Worm (Caenorhabditis elegans) whole organism, L4/young adult: ENCODE results near the gene C56G2.22.

Source experiments
- W03F9.2 ChIP-seq: fragments of 150-350 bp; optimal IDR thresholded peaks from 2 replicates; lab custom pipeline; 2014; ENCODE audit warnings: missing biosample characterization, missing genetic modification characterization
- dao-5 ChIP-seq: sonication (generic microtip); optimal IDR thresholded peaks from 2 replicates; lab custom pipeline; 2016; ENCODE audit warnings: missing genotype, missing genetic modification characterization, moderate library complexity, missing compliant biosample characterization
- him-1 ChIP-seq: sonication (generic microtip); optimal IDR thresholded peaks from 2 replicates; lab custom pipeline; 2016; ENCODE audit warnings: missing genotype, missing genetic modification reagents, missing genetic modification characterization, missing compliant biosample characterization

Gene C56G2.22

DNA sequence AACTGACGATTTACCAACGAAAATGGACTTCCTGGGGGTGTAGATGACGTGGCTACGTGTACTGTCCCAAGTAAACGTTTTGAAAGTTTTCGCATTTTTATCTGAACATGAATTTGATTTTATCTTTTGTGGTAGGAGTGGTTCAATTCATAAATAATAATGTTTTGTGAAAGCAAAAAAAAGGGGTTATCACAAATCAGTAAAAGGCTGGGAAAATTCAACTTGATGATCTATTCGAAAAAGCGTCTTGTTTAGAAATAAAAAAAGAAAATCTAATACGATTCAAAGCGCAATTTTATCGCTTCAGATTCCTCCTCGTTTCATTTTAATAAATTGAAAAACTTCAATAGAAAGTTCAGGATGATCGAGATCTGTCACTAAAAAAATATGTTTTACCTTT is 22.1 kb upstream of the C56G2.22 start, which contains the start of gene C56G2.5:
Gene C56G2.5, minus strand, starts transcription at position 101 of the 400 bp plus-strand sequence.
- TF ChIP-seq dao-5 (tag; lab: Kevin White, UChicago) (no peak), him-1 (tag; lab: Kevin White, UChicago) (no peak), W03F9.2 (tag; lab: Kevin White, UChicago) (no peak)

DNA sequence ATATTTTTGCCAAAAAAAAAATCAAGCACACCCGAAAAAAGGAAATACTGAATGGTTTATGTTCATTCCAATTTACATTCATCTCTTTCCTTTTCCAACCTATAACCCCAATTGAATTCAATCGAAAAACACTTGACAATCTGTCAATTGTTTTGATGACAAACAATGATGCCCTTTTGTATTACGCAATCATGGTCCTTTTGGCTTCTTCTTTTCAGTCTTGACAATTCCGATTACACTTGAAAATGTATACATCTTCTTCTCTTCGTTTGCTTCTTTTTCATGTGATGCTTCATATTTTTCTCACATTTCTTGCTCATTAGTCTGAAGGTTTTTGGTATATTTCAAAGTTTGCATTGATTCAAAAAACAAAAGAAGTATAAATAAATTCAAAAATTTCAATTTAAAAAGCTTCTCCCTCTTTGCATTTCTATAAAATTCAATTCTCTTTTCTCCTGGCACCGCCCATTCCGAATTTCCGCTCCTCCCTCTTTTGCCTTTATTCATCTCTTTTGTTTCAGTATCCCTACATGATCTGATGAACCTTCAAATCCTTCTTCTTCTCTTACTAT is 15.0 kb upstream of the C56G2.22 start, which contains the start of gene C56G2.4:
Gene C56G2.4, plus strand, starts transcription at position 522 of the 572 bp plus-strand sequence.
- TF ChIP-seq dao-5 (tag; lab: Kevin White, UChicago): no peak
- no peak for TF ChIP-seq him-1 (tag; lab: Kevin White, UChicago)
- no peak for TF ChIP-seq W03F9.2 (tag; lab: Kevin White, UChicago)

DNA sequence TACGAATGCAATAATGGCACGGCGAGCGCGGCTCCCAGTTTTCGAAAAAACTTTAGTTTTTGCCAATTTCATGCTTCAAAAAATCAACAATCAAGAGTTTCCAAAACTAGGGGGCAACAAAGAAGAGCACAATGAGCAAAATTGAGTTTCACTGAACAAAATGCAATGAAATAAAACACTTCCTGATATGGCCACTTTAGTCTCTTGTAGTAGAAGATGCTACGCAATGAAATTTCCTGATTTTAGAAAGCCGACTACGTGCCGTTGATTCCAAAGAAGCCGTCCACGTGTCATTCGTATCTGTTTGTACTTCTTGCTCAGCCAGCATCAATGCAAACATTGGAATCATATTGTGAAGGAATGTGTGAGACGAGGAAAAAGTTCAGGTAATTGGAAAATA is 11.9 kb upstream of the C56G2.22 start:
- TF ChIP-seq him-1 (tag; lab: Kevin White, UChicago) (no peak), dao-5 (tag; lab: Kevin White, UChicago) (no peak), W03F9.2 (tag; lab: Kevin White, UChicago) (no peak)

DNA sequence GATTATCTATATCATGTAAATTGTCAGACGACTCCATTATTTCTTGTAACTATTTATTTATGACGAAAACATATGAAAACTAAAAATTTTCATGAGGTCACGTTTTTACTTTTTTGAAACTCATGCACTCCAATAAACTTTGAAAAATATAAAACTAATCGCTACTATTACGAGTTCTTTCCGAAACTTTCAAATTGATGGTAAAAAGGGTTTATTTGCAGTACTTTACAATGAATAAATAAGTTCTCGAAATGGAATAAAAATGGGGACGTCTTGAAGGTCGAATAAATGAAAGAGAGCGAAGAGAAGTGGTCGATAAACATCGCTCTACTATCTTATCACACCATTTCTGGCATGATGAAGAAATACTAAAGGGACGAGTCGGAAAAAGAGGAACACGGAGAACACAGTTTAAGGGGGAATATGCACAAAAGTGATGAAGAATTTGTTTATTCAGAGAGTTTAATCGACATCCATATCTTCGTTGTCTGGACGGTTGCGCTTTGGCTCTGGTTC is 6.3 kb upstream of the C56G2.22 start, which contains the start of gene let-767:
Gene let-767, minus strand, starts transcription at position 51 of the 516 bp plus-strand sequence.
- TF ChIP-seq dao-5 (tag; lab: Kevin White, UChicago): no peak
- TF ChIP-seq him-1 (tag; lab: Kevin White, UChicago): no peak
- no peak for TF ChIP-seq W03F9.2 (tag; lab: Kevin White, UChicago)

DNA sequence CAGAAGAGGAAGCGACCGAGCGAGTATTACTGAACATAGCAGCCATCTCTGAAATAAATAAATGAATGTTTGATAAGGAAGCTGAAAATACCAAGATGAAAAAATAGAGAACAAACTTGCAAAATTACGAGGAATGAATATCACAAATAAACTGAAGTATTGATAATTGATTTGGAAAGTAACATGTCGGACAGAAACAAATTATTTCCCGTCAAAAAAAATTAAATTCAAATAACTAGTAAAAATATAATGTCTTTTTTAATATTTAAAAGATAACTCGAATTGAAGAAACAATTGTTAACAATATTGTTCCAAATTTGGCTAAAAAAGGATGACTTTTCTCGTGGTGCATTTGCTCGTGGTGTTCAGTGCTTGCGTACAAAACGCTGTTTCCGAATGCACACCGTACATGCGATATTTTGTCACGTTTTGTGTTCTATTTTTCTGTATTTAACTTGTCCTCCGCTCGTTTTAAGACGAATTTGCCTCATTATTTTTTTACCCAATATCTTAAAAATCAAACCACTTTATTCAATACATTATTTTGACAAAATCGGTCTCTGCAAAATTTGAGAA is 4.3 kb upstream of the C56G2.22 start, which contains the start of gene rpn-13:
Gene rpn-13, minus strand, starts transcription at position 51 of the 576 bp plus-strand sequence.
- TF ChIP-seq dao-5 (tag; lab: Kevin White, UChicago): no peak
- peak; percentile 1 for TF ChIP-seq W03F9.2 (tag; lab: Kevin White, UChicago)
- peak; percentile 29 for TF ChIP-seq him-1 (tag; lab: Kevin White, UChicago)

DNA sequence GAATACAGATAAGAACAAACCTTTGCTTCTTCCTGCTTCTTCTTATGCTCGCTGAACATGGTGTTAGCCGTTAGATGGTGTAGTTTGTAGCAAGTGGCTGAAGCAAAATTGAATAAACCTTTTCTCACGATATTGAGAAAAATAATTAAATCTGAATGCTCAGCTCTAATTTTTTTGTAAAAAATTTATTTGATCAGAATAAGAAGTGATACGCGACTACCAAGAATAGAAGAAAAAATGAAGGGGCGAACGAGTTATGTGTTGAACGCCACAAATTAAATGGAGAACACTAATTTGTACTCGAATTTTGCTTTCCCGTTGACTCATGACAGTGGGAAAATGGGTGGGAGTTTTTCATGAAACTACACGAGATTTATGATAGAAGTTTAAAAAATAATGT is 3.0 kb upstream of the C56G2.22 start, which contains the start of gene C56G2.9:
Gene C56G2.9, minus strand, starts transcription at position 101 of the 400 bp plus-strand sequence.
- no peak for TF ChIP-seq dao-5 (tag; lab: Kevin White, UChicago)
- TF ChIP-seq him-1 (tag; lab: Kevin White, UChicago): no peak
- no peak for TF ChIP-seq W03F9.2 (tag; lab: Kevin White, UChicago)

DNA sequence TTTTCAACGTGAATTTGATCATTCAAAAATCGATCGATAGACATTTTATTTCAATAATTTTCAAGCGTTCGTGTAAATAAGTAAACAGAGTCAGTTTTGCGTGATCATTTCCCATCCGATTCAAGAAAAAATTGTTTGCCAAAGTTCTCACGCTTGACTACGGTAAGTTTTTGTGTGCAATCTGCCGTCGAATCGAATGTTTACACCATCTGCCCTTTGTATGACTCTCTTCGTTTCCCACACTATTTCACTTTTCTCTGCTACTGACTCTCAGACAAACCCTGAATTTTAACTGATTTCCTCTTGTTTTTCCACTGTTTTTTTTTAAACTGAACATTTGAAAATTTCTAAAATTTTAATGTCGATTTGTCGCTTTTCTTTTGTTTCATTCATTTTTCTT is 1.5 kb upstream of the C56G2.22 start:
- no peak for TF ChIP-seq dao-5 (tag; lab: Kevin White, UChicago)
- TF ChIP-seq W03F9.2 (tag; lab: Kevin White, UChicago): peak; percentile 90
- TF ChIP-seq him-1 (tag; lab: Kevin White, UChicago): peak; percentile 74

DNA sequence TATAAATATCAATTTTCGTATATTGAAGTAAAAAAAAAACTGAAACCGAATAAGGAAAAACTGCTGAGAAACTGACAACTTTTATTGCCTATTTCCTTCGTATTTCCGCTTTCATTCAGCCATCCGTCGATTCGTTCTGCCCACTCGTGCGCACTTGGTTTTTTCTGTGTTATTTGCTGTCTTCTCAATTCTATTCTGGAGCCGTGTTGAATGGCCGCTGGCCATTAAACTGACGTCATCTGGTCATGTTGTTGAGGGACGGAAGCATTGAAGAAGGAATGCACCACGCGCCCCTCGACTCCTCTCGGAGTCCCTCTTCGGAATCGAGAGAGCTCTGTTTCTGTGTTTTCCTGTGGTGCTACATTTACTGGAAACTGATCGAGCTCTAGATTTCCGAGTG is 2.3 kb downstream of the C56G2.22 start:
- TF ChIP-seq W03F9.2 (tag; lab: Kevin White, UChicago) (no peak), him-1 (tag; lab: Kevin White, UChicago) (peak; percentile 64), dao-5 (tag; lab: Kevin White, UChicago) (no peak)

DNA sequence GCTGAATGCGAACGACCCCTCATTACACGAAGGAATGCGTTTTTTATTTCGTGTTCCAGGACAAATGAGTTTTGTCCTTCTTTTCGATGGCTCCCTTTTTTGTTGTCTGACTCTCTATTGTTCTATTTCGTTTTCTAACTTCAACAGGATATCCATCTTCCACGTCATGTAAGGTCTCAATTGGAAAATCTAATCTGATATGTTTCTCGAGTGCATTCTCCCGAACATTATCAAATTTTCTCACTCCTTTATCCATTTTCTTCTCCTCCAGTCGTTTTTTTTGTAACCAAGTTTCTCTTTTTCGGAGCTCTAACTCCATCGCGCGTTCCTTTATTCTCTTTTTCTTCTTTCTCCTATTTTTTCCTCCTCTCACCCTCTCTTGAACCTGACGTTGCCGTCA is 4.2 kb downstream of the C56G2.22 start:
- TF ChIP-seq W03F9.2 (tag; lab: Kevin White, UChicago) (no peak), dao-5 (tag; lab: Kevin White, UChicago) (no peak), him-1 (tag; lab: Kevin White, UChicago) (no peak)

DNA sequence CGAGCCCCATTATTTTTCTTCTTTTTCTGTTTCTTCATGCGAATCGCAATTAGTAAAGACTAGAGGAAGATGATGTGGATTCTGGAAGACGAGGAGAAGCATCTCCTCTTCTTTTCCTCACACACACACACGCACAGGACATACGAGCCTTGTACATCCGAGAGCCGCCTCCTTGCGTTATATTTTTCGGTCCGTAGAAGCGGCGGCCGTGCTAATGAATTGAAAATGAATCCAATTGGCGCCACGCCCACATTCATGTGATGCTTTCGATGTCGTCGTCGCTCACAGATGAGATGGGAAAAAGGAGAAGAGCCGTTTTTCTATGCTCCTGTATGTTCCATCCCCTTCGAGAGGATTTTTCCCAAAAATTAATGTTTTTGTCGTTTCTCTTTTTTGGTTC is 5.2 kb downstream of the C56G2.22 start:
- TF ChIP-seq W03F9.2 (tag; lab: Kevin White, UChicago): no peak
- no peak for TF ChIP-seq him-1 (tag; lab: Kevin White, UChicago)
- no peak for TF ChIP-seq dao-5 (tag; lab: Kevin White, UChicago)

DNA sequence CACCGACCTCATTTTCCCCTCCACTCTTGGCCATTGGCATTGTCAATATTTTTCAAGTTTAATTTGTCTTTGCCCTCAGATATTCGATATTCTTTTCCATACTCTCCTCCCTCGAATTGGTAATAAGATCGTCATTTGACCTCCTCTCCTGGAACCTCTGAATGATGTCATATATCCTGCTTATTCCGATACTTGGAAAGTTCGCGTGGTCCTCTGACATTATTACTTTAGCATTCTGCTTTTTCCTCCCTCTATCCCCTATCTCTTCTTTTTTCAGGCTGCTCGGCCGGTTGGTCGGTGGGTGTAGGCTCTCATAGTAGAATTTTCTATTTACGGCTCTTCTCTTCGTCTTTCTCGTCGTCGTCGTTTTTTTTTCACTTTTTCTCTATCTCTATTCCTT is 6.2 kb downstream of the C56G2.22 start:
- TF ChIP-seq dao-5 (tag; lab: Kevin White, UChicago) (no peak), him-1 (tag; lab: Kevin White, UChicago) (no peak), W03F9.2 (tag; lab: Kevin White, UChicago) (no peak)

DNA sequence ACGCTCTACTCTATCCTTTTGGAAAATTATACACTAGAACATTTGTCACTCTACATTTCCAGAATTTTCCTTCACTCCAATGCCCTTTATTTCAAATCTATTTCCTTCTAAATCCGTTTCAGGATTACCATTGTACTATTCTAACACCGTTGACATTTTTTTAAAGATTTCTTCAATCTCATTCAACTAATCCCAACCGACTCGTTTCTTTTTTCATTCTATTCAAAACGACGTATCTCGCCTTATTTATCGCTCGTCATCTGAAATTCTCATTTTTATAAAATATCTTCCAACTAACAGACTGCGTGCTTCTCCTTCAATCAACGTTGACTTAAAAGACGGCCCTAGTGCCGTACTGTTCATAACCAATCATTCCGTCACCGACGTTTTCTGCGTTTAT is 6.8 kb downstream of the C56G2.22 start, which contains the start of gene akap-1:
Gene akap-1, plus strand, starts transcription at position 301 of the 400 bp plus-strand sequence.
- no peak for TF ChIP-seq him-1 (tag; lab: Kevin White, UChicago)
- no peak for TF ChIP-seq W03F9.2 (tag; lab: Kevin White, UChicago)
- TF ChIP-seq dao-5 (tag; lab: Kevin White, UChicago): no peak

DNA sequence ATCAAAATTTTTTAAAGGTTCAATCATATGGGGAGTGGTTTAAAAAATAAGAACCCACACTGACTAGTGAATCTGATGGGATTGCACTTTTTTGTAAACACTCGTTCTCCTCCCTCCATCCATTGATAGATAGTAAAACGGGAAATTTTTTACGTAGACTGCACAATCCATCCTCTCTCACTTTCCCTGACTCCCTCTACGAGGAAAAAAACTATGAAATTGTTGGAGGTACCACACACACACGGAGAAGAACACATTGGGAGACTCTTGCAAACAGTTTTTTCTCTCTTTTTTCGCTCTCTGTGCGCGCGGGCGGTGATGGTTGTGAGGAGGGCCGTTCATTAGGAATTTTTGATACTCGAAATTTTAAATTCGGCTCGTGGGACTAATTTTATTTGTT is 9.1 kb downstream of the C56G2.22 start:
- no peak for TF ChIP-seq dao-5 (tag; lab: Kevin White, UChicago)
- TF ChIP-seq W03F9.2 (tag; lab: Kevin White, UChicago): no peak
- no peak for TF ChIP-seq him-1 (tag; lab: Kevin White, UChicago)
